Worm (Caenorhabditis elegans): ENCODE results near the gene plx-2.

Gene plx-2

DNA sequence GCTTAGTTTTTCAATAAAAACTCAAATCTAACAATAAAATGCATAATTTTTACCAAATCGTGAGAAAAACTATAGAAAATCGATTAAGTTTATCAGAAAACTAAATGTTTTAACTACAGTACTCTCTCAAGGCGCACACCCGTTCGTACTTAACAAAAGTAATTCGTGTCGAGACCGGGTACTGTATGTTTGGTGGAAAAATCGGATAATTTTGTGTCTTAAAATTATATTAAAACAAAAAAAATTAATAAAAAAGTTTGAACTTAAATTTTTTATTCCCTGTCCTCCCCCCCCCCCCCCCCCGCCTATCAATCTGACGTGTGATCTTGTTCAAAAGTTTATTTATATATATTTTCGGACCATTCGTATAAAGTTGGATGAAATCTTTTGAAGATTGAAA is 16.4 kb downstream of the plx-2 start, which contains the start of gene F26H11.4:
Gene F26H11.4 (plus strand): TSS at position 301 of the 400 bp plus-strand sequence.
- TF ChIP-seq aly-1 (tag; optimal IDR thresholded peaks at IDR 0.05) (no peak), ets-7 (tag; optimal IDR thresholded peaks at IDR 0.05) (no peak), tbx-11 (GFP tag; IDR thresholded peaks at IDR 0.05) (no peak), B0310.2 (tag; optimal IDR thresholded peaks at IDR 0.05) (no peak), hnd-1 (tag; optimal IDR thresholded peaks at IDR 0.05) (no peak), ceh-13 (GFP tag; optimal IDR thresholded peaks at IDR 0.05) (no peak), scrt-1 (GFP tag; IDR thresholded peaks at IDR 0.05) (no peak), sea-1 (GFP tag; conservative IDR thresholded peaks at IDR 0.05) (no peak), ama-1 (optimal IDR thresholded peaks at IDR 0.05) (no peak), tbx-37 (GFP tag; conservative IDR thresholded peaks at IDR 0.05) (no peak)

DNA sequence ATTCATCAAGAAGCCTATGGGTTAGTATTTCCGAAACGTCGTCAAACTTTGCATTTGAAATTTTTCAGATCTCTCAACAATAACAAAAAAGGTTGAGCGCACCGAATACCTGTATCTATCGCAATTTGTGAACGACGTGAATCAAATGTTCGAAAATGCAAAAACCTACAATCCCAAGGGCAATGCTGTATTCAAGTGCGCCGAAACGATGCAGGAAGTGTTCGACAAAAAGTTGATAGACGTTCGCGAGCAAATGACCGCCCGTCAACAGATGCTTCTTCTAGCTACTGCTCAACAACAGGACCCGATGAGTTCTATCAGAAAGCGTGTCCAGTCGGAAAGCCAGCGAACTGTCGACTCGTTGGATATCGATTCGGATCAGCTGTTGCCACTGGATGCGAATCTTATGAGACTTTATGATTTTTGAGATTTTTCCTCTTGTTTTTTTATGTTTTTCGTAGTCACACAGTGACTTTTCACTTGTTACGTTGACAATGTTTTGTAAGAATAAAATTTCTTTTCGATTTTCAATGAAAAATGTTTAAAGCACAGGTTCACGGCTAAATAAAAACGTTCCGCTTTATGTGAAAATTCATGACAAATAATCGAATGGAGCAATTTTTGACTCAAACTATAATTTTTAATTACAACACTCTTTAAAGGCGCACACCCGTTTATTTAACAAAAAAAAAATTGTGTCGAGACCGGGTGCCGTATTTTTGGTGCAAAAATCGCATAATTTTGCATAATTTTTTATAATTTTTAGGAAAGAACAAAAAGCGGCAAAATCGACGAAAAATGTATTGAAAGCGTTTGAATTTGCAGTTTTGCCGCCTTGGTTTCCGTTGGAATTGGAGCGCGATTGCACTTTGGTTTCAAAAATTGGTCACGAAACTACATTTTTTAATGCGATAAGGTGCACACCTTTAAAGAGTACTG is 17.1 kb downstream of the plx-2 start:
- TF ChIP-seq ceh-13 (GFP tag; optimal IDR thresholded peaks at IDR 0.05), result no peak
- TF ChIP-seq ceh-36 (tag; optimal IDR thresholded peaks at IDR 0.05), result peak; percentile 9
- TF ChIP-seq F13C5.2 (tag; optimal IDR thresholded peaks at IDR 0.05), result no peak
- peak; percentile 73 for TF ChIP-seq ama-1 (optimal IDR thresholded peaks at IDR 0.05)
- no peak for TF ChIP-seq aly-1 (tag; optimal IDR thresholded peaks at IDR 0.05)
- 0 out of 2 replicates have a peak, but pooled peaks have one; percentile 42 for TF ChIP-seq tbx-11 (GFP tag; IDR thresholded peaks at IDR 0.05)
- TF ChIP-seq sea-1 (GFP tag; conservative IDR thresholded peaks at IDR 0.05), result peak; percentile 84
- TF ChIP-seq flt-1 (GFP tag; IDR thresholded peaks at IDR 0.05), result peak; percentile 25; the same call in 1 of the 2 replicates
- TF ChIP-seq pes-1 (GFP tag; IDR thresholded peaks at IDR 0.05), result peak; percentile 36; the same call in 1 of the 2 replicates
- no peak for TF ChIP-seq hmg-4 (GFP tag; optimal IDR thresholded peaks at IDR 0.05)
- TF ChIP-seq hmbx-1 (tag; optimal IDR thresholded peaks at IDR 0.05), result no peak
- TF ChIP-seq B0310.2 (tag; optimal IDR thresholded peaks at IDR 0.05), result peak; percentile 36
- TF ChIP-seq tbx-37 (GFP tag; conservative IDR thresholded peaks at IDR 0.05), result no peak
- peak; percentile 56 for TF ChIP-seq hnd-1 (tag; optimal IDR thresholded peaks at IDR 0.05)
- TF ChIP-seq tra-4 (tag; optimal IDR thresholded peaks at IDR 0.05), result no peak
- TF ChIP-seq ets-7 (tag; optimal IDR thresholded peaks at IDR 0.05), result no peak
- no peak for TF ChIP-seq scrt-1 (GFP tag; IDR thresholded peaks at IDR 0.05)

ce11 chrII:14406117-14406935 is 18.4 kb downstream of the plx-2 start:
- no peak for TF ChIP-seq tbx-37 (GFP tag; conservative IDR thresholded peaks at IDR 0.05)
- TF ChIP-seq sea-1 (GFP tag; conservative IDR thresholded peaks at IDR 0.05), result peak; percentile 36; the same call in 1 of the 2 replicates
- TF ChIP-seq ama-1 (optimal IDR thresholded peaks at IDR 0.05), result peak; percentile 83

DNA sequence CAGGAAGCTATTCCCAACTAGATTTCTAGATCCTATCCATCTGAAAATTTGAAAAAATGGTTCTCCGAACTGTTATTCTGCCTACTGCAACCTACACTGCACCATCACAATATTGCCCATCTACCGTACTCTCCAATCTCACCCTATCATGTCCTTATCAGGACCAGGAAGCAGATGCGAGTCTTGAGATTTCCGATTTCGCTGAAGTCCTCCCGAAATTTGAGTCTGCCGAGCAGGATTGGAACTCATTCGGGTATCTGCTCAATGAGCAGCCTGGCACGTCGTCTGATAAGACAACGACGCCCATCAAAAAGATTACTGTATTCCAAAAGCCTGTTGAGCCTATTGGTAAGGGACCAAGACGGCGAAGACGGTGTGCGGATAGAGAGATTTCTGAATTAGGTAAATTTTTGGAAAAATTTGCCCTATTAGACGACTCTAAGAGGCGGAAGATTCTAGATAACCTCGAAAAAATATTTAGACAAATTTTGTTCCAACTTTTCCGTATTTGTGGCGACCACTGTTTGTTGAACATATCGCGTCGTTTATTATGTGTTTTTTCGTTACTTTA is 19.1 kb downstream of the plx-2 start:
- peak; percentile 44 for TF ChIP-seq ceh-36 (tag; optimal IDR thresholded peaks at IDR 0.05)
- TF ChIP-seq hnd-1 (tag; optimal IDR thresholded peaks at IDR 0.05), result no peak
- no peak for TF ChIP-seq B0310.2 (tag; optimal IDR thresholded peaks at IDR 0.05)
- TF ChIP-seq hmbx-1 (tag; optimal IDR thresholded peaks at IDR 0.05), result no peak
- TF ChIP-seq F13C5.2 (tag; optimal IDR thresholded peaks at IDR 0.05), result no peak
- TF ChIP-seq sea-1 (GFP tag; conservative IDR thresholded peaks at IDR 0.05), result peak; percentile 15; the same call in 1 of the 2 replicates
- no peak for TF ChIP-seq pes-1 (GFP tag; IDR thresholded peaks at IDR 0.05)
- peak; percentile 59 for TF ChIP-seq hmg-4 (GFP tag; optimal IDR thresholded peaks at IDR 0.05)
- no peak for TF ChIP-seq aly-1 (tag; optimal IDR thresholded peaks at IDR 0.05)
- no peak for TF ChIP-seq tbx-37 (GFP tag; conservative IDR thresholded peaks at IDR 0.05)
- TF ChIP-seq flt-1 (GFP tag; IDR thresholded peaks at IDR 0.05), result no peak; the same call in 1 of the 2 replicates
- TF ChIP-seq ama-1 (optimal IDR thresholded peaks at IDR 0.05), result peak; percentile 98
- TF ChIP-seq ceh-13 (GFP tag; optimal IDR thresholded peaks at IDR 0.05), result no peak
- no peak for TF ChIP-seq tbx-11 (GFP tag; IDR thresholded peaks at IDR 0.05)
- TF ChIP-seq ets-7 (tag; optimal IDR thresholded peaks at IDR 0.05), result no peak

- TF ChIP-seq B0310.2 (tag; optimal IDR thresholded peaks at IDR 0.05) (peak; percentile 22), hmbx-1 (tag; optimal IDR thresholded peaks at IDR 0.05) (no peak), pes-1 (GFP tag; IDR thresholded peaks at IDR 0.05) (peak; percentile 9; the same call in 1 of the 2 replicates), sea-1 (GFP tag; conservative IDR thresholded peaks at IDR 0.05) (no peak), ceh-13 (GFP tag; optimal IDR thresholded peaks at IDR 0.05) (peak; percentile 0), aly-1 (tag; optimal IDR thresholded peaks at IDR 0.05) (no peak), tbx-37 (GFP tag; conservative IDR thresholded peaks at IDR 0.05) (no peak), flt-1 (GFP tag; IDR thresholded peaks at IDR 0.05) (peak; percentile 27; the same call in 1 of the 2 replicates), hnd-1 (tag; optimal IDR thresholded peaks at IDR 0.05) (no peak), tbx-11 (GFP tag; IDR thresholded peaks at IDR 0.05) (no peak), ets-7 (tag; optimal IDR thresholded peaks at IDR 0.05) (no peak), ceh-36 (tag; optimal IDR thresholded peaks at IDR 0.05) (no peak), tra-4 (tag; optimal IDR thresholded peaks at IDR 0.05) (no peak), scrt-1 (GFP tag; IDR thresholded peaks at IDR 0.05) (no peak; the same call in 1 of the 2 replicates), hmg-4 (GFP tag; optimal IDR thresholded peaks at IDR 0.05) (no peak), F13C5.2 (tag; optimal IDR thresholded peaks at IDR 0.05) (peak; percentile 63), ama-1 (optimal IDR thresholded peaks at IDR 0.05) (peak; percentile 93)
These were observed 19.8 kb downstream of the plx-2 start for ce11 chrII:14404741-14405488.
